Fruit fly (Drosophila melanogaster) whole organism, embryonic: ENCODE results near the gene CG42759.

Experiments
- Atf-2 ChIP-seq: fragments of 200-800 bp; sonication (Bioruptor generic); optimal IDR thresholded peaks from 2 replicates; lab custom pipeline; 2016; ENCODE audit warnings: missing biosample characterization, missing genetic modification characterization
- CG10267 ChIP-seq: fragments of 200-800 bp; sonication (Bioruptor generic); optimal IDR thresholded peaks from 2 replicates; lab custom pipeline; 2018; ENCODE audit warnings: missing biosample characterization, mild to moderate bottlenecking, missing genetic modification characterization, moderate library complexity
- CG10565 ChIP-seq: fragments of 200-800 bp; sonication (Bioruptor generic); optimal IDR thresholded peaks from 3 replicates; lab custom pipeline; 2016; ENCODE audit warnings: missing biosample characterization, mild to moderate bottlenecking, missing genetic modification characterization
- CG10979 ChIP-seq: fragments of 200-800 bp; sonication (Bioruptor generic); optimal IDR thresholded peaks from 2 replicates; lab custom pipeline; 2018; ENCODE audit warnings: missing biosample characterization, mild to moderate bottlenecking, missing genetic modification characterization, moderate library complexity
- CG11085 ChIP-seq: fragments of 200-800 bp; sonication (Bioruptor generic); IDR thresholded peaks from 2 replicates; pipeline ENCODE4 v1.3.6; 2022; ENCODE audit warnings: missing biosample characterization, missing genetic modification characterization
- CG1233 ChIP-seq: fragments of 200-800 bp; sonication (Bioruptor generic); optimal IDR thresholded peaks from 4 replicates; lab custom pipeline; 2018; ENCODE audit warnings: missing biosample characterization, mild to moderate bottlenecking, missing genetic modification characterization
- CG13775 ChIP-seq: fragments of 200-800 bp; sonication (Bioruptor generic); optimal IDR thresholded peaks from 3 replicates; lab custom pipeline; 2017; ENCODE audit warnings: missing biosample characterization, mild to moderate bottlenecking, missing genetic modification characterization
- CG15479 ChIP-seq: fragments of 200-800 bp; sonication (Bioruptor generic); optimal IDR thresholded peaks from 3 replicates; lab custom pipeline; 2019; ENCODE audit warnings: missing biosample characterization, mild to moderate bottlenecking, missing genetic modification characterization, moderate library complexity
- CG17359 ChIP-seq: fragments of 200-800 bp; sonication (Bioruptor generic); optimal IDR thresholded peaks from 3 replicates; lab custom pipeline; 2018; ENCODE audit warnings: missing biosample characterization, mild to moderate bottlenecking, missing genetic modification characterization, moderate library complexity
- CG1792 ChIP-seq: fragments of 200-800 bp; sonication (Bioruptor generic); optimal IDR thresholded peaks from 2 replicates; lab custom pipeline; 2016; ENCODE audit warnings: missing biosample characterization, missing genetic modification characterization
- CG18476 ChIP-seq: fragments of 200-800 bp; sonication (Bioruptor generic); optimal IDR thresholded peaks from 2 replicates; lab custom pipeline; 2016; ENCODE audit warnings: missing biosample characterization, mild to moderate bottlenecking, missing genetic modification characterization
- CG18764 ChIP-seq: fragments of 200-800 bp; sonication (Bioruptor generic); optimal IDR thresholded peaks from 3 replicates; lab custom pipeline; 2016; ENCODE audit warnings: missing biosample characterization, missing genetic modification characterization
- CG31224 ChIP-seq: fragments of 200-800 bp; sonication (Bioruptor generic); IDR thresholded peaks from 2 replicates; pipeline ENCODE4 v1.3.6; 2022; ENCODE audit warnings: missing biosample characterization, missing genetic modification characterization
- CG31441 ChIP-seq: fragments of 200-800 bp; sonication (Bioruptor generic); IDR thresholded peaks from 2 replicates; pipeline ENCODE4 v1.3.6; 2022; ENCODE audit warnings: missing biosample characterization, missing genetic modification characterization
- CG32772 ChIP-seq: fragments of 200-800 bp; sonication (Bioruptor generic); IDR thresholded peaks from 2 replicates; pipeline ENCODE4 v1.3.6; 2022; ENCODE audit warnings: missing biosample characterization, missing genetic modification characterization
- CG3726 ChIP-seq: fragments of 200-800 bp; sonication (Bioruptor generic); IDR thresholded peaks from 3 replicates; pipeline ENCODE4, ENCODE4 v1.3.6; 2022; ENCODE audit warnings: missing biosample characterization, missing genetic modification characterization
- CG4404 ChIP-seq: fragments of 200-800 bp; sonication (Bioruptor generic); IDR thresholded peaks from 2 replicates; pipeline ENCODE4 v1.3.6; 2022; ENCODE audit warnings: missing biosample characterization, missing genetic modification characterization
- CG4707 ChIP-seq: fragments of 200-800 bp; sonication (Bioruptor generic); optimal IDR thresholded peaks from 2 replicates; lab custom pipeline; 2018; ENCODE audit warnings: missing biosample characterization, mild to moderate bottlenecking, missing genetic modification characterization, moderate library complexity
- CG6683 ChIP-seq: fragments of 200-800 bp; sonication (Bioruptor generic); optimal IDR thresholded peaks from 2 replicates; lab custom pipeline; 2017; ENCODE audit warnings: missing biosample characterization, mild to moderate bottlenecking, missing genetic modification characterization, missing genetic modification reagents
- CG7372 ChIP-seq: fragments of 200-800 bp; sonication (Bioruptor generic); IDR thresholded peaks from 2 replicates; pipeline ENCODE4 v1.3.6; 2022; ENCODE audit warnings: missing biosample characterization, missing genetic modification characterization
- CG8944 ChIP-seq: fragments of 200-800 bp; sonication (Bioruptor generic); optimal IDR thresholded peaks from 3 replicates; lab custom pipeline; 2016; ENCODE audit warnings: missing biosample characterization, missing genetic modification characterization
- Camta ChIP-seq: fragments of 200-800 bp; sonication (Bioruptor generic); optimal IDR thresholded peaks from 2 replicates; lab custom pipeline; 2016; ENCODE audit warnings: missing biosample characterization, missing genetic modification characterization
- Dbx ChIP-seq: fragments of 200-800 bp; sonication (Bioruptor generic); IDR thresholded peaks from 3 replicates; pipeline ENCODE4 v1.3.6; 2022; ENCODE audit warnings: missing biosample characterization, missing genetic modification characterization
- E2f1 ChIP-seq: fragments of 200-800 bp; sonication (Bioruptor generic); IDR thresholded peaks from 2 replicates; pipeline ENCODE4 v1.3.6; 2022; ENCODE audit warnings: missing biosample characterization, missing genetic modification characterization
- Elba2 ChIP-seq: fragments of 200-800 bp; sonication (Bioruptor generic); optimal IDR thresholded peaks from 3 replicates; lab custom pipeline; 2016; ENCODE audit warnings: missing biosample characterization, missing genetic modification characterization
- Ets65A ChIP-seq: fragments of 200-800 bp; sonication (Bioruptor generic); peaks from one replicate; lab custom pipeline; 2016; ENCODE audit warnings: missing biosample characterization, missing genetic modification characterization
- Fer2 ChIP-seq: fragments of 200-800 bp; sonication (Bioruptor generic); optimal IDR thresholded peaks from 2 replicates; lab custom pipeline; 2018; ENCODE audit warnings: missing biosample characterization, mild to moderate bottlenecking, missing genetic modification characterization, moderate library complexity
- Jarid2 ChIP-seq: fragments of 200-800 bp; sonication (Bioruptor generic); optimal IDR thresholded peaks from 3 replicates; lab custom pipeline; 2017; ENCODE audit warnings: mild to moderate bottlenecking, missing biosample characterization, missing genetic modification reagents, missing genetic modification characterization
- Kr ChIP-seq: fragments of 200-800 bp; sonication (Bioruptor generic); optimal IDR thresholded peaks from 2 replicates; lab custom pipeline; 2017; ENCODE audit warnings: missing biosample characterization, mild to moderate bottlenecking, missing genetic modification characterization
- Meics ChIP-seq: fragments of 200-800 bp; sonication (Bioruptor generic); optimal IDR thresholded peaks from 2 replicates; lab custom pipeline; 2017; ENCODE audit warnings: missing biosample characterization, mild to moderate bottlenecking, missing genetic modification characterization
- NfI ChIP-seq: fragments of 200-800 bp; sonication (Bioruptor generic); optimal IDR thresholded peaks from 3 replicates; lab custom pipeline; 2018; ENCODE audit warnings: missing biosample characterization, mild to moderate bottlenecking, missing genetic modification characterization, moderate library complexity
- Sin3A ChIP-seq: fragments of >200 bp; optimal IDR thresholded peaks from 2 replicates; lab custom pipeline; 2018
- Xbp1 ChIP-seq: fragments of 200-800 bp; sonication (Bioruptor generic); optimal IDR thresholded peaks from 3 replicates; lab custom pipeline; 2016; ENCODE audit warnings: missing biosample characterization, mild to moderate bottlenecking, missing genetic modification characterization
- ac ChIP-seq: fragments of 200-800 bp; sonication (Bioruptor generic); optimal IDR thresholded peaks from 3 replicates; lab custom pipeline; 2017; ENCODE audit warnings: missing biosample characterization, mild to moderate bottlenecking, missing genetic modification characterization
- amos ChIP-seq: fragments of 200-800 bp; sonication (Bioruptor generic); IDR thresholded peaks from 2 replicates; pipeline ENCODE4 v1.3.6; 2022; ENCODE audit warnings: missing biosample characterization, missing genetic modification characterization; ENCODE audit not compliant: partially characterized antibody
- az2 ChIP-seq: fragments of 200-800 bp; sonication (Bioruptor generic); optimal IDR thresholded peaks from 3 replicates; lab custom pipeline; 2016; ENCODE audit warnings: missing biosample characterization, missing genetic modification characterization
- bigmax ChIP-seq: fragments of 200-800 bp; sonication (Bioruptor generic); optimal IDR thresholded peaks from 2 replicates; lab custom pipeline; 2018; ENCODE audit warnings: missing biosample characterization, mild to moderate bottlenecking, missing genetic modification characterization
- br ChIP-seq: fragments of >200 bp; optimal IDR thresholded peaks from 2 replicates; lab custom pipeline; 2017
- corto ChIP-seq: fragments of 200-800 bp; sonication (Bioruptor generic); optimal IDR thresholded peaks from 2 replicates; lab custom pipeline; 2016; ENCODE audit warnings: missing biosample characterization, mild to moderate bottlenecking, missing genetic modification characterization, moderate library complexity
- da ChIP-seq: fragments of 200-800 bp; sonication (Bioruptor generic); optimal IDR thresholded peaks from 2 replicates; lab custom pipeline; 2016; ENCODE audit warnings: missing biosample characterization, missing genetic modification characterization
- dysf ChIP-seq: fragments of 200-800 bp; sonication (Bioruptor generic); IDR thresholded peaks from 3 replicates; pipeline ENCODE4 v1.3.6; 2022; ENCODE audit warnings: missing biosample characterization, missing genetic modification characterization
- en ChIP-seq: fragments of 200-800 bp; sonication (Bioruptor generic); optimal IDR thresholded peaks from 2 replicates; lab custom pipeline; 2016; ENCODE audit warnings: missing biosample characterization, missing genetic modification characterization
- fd3F ChIP-seq: fragments of 200-800 bp; sonication (Bioruptor generic); optimal IDR thresholded peaks from 2 replicates; lab custom pipeline; 2018; ENCODE audit warnings: missing biosample characterization, mild to moderate bottlenecking, missing genetic modification characterization, moderate library complexity
- kni ChIP-seq: fragments of 200-800 bp; sonication (Bioruptor generic); optimal IDR thresholded peaks from 3 replicates; lab custom pipeline; 2017; ENCODE audit warnings: mild to moderate bottlenecking, missing biosample characterization, missing genetic modification reagents, missing genetic modification characterization
- knrl ChIP-seq: fragments of 200-800 bp; sonication (Bioruptor generic); IDR thresholded peaks from 3 replicates; pipeline ENCODE4 v1.3.6; 2022; ENCODE audit warnings: missing biosample characterization, missing genetic modification characterization; ENCODE audit not compliant: partially characterized antibody
- nau ChIP-seq: fragments of 200-800 bp; sonication (Bioruptor generic); optimal IDR thresholded peaks from 3 replicates; lab custom pipeline; 2017; ENCODE audit warnings: missing biosample characterization, mild to moderate bottlenecking, missing genetic modification characterization, missing genetic modification reagents
- nerfin-2 ChIP-seq: fragments of 200-800 bp; sonication (Bioruptor generic); IDR thresholded peaks from 2 replicates; pipeline ENCODE4 v1.3.6; 2022; ENCODE audit warnings: missing biosample characterization, missing genetic modification characterization; ENCODE audit not compliant: partially characterized antibody
- pho ChIP-seq: fragments of 200-800 bp; sonication (Bioruptor generic); optimal IDR thresholded peaks from 2 replicates; lab custom pipeline; 2016; ENCODE audit warnings: missing biosample characterization, missing genetic modification characterization
- sc ChIP-seq, 3 experiments: fragments of >200 bp in 2 of 3; fragments of 200-800 bp in 1 of 3; sonication (Bioruptor generic) in 1 of 3; optimal IDR thresholded peaks; 2 replicates in 2 of 3; 3 replicates in 1 of 3; lab custom pipeline; 2017; ENCODE audit warnings: mild to moderate bottlenecking in 1 of 3, missing biosample characterization in 1 of 3, missing genetic modification characterization in 1 of 3, missing genetic modification reagents in 1 of 3
- sens ChIP-seq: fragments of 200-800 bp; sonication (Bioruptor generic); peaks from one replicate; lab custom pipeline; 2016; ENCODE audit warnings: missing biosample characterization, missing genetic modification characterization

The CG42759 gene

dm6 chr3R:10170356-10170876, 27.5 kb downstream of the CG42759 start, which contains the start of gene Best1 (continued):
- TF ChIP-seq E2f1 (GFP tag; lab: Robert Waterston, UW) (peak; percentile 90), Elba2 (GFP tag; lab: Kevin White, UChicago) (peak; percentile 23), Meics (GFP tag; lab: Kevin White, UChicago) (peak; percentile 94), Xbp1 (GFP tag; lab: Kevin White, UChicago) (peak; percentile 92), CG15479 (GFP tag; lab: Kevin White, UChicago) (no peak), az2 (GFP tag; lab: Kevin White, UChicago) (peak; percentile 89), CG32772 (GFP tag; lab: Robert Waterston, UW) (peak; percentile 88), CG4707 (GFP tag; lab: Kevin White, UChicago) (peak; percentile 76), CG18764 (peak; percentile 33), amos (GFP tag; lab: Robert Waterston, UW) (peak; percentile 84), bigmax (GFP tag; lab: Kevin White, UChicago) (peak; percentile 27), kni (GFP tag; lab: Kevin White, UChicago) (peak; percentile 69), CG17359 (tag; lab: Kevin White, UChicago) (peak; percentile 94), pho (GFP tag; lab: Kevin White, UChicago) (peak; percentile 13), Sin3A (lab: Kevin White, UChicago) (no peak), CG4404 (GFP tag; lab: Robert Waterston, UW) (peak; percentile 89), corto (GFP tag; lab: Kevin White, UChicago) (peak; percentile 68), Kr (GFP tag; lab: Kevin White, UChicago) (peak; percentile 2), CG18476 (GFP tag; lab: Kevin White, UChicago) (peak; percentile 62), Jarid2 (GFP tag; lab: Kevin White, UChicago) (peak; percentile 98), dysf (GFP tag; lab: Robert Waterston, UW) (peak; percentile 95), Fer2 (tag; lab: Kevin White, UChicago) (peak; percentile 87), CG1792 (GFP tag; lab: Kevin White, UChicago) (peak; percentile 40), NfI (GFP tag; lab: Kevin White, UChicago) (peak; percentile 94), sc (optimal IDR thresholded peaks at IDR 0.05; lab: Kevin White, UChicago) (no peak), sc (GFP tag; optimal IDR thresholded peaks at IDR 0.05; lab: Kevin White, UChicago) (peak; percentile 85), Camta (peak; percentile 29), ac (peak; percentile 64), CG3726 (GFP tag; lab: Robert Waterston, UW) (peak; percentile 61; the same call in 1 of the 3 replicates), CG11085 (GFP tag; lab: Robert Waterston, UW) (peak; percentile 92), CG1233 (GFP tag; lab: Kevin White, UChicago) (peak; percentile 90), CG13775 (peak; percentile 90), fd3F (GFP tag; lab: Kevin White, UChicago) (peak; percentile 89), nerfin-2 (GFP tag; lab: Robert Waterston, UW) (peak; percentile 54), Dbx (peak; percentile 97), en (GFP tag; lab: Kevin White, UChicago) (peak; percentile 27), CG31224 (peak; percentile 87), br (no peak), CG31441 (peak; percentile 94), CG10565 (GFP tag; lab: Kevin White, UChicago) (no peak), CG6683 (GFP tag; lab: Kevin White, UChicago) (peak; percentile 85), CG7372 (GFP tag; lab: Robert Waterston, UW) (peak; percentile 81), CG8944 (GFP tag; lab: Kevin White, UChicago) (peak; percentile 65), CG10267 (peak; percentile 89), knrl (GFP tag; lab: Robert Waterston, UW) (peak; percentile 77), nau (GFP tag; lab: Kevin White, UChicago) (peak; percentile 72), CG10979 (peak; percentile 92), sens (GFP tag; lab: Kevin White, UChicago) (peak; percentile 94), Atf-2 (GFP tag; lab: Kevin White, UChicago) (no peak), Ets65A (GFP tag; lab: Kevin White, UChicago) (peak; percentile 86), da (no peak)
